Worm (Caenorhabditis elegans): ENCODE data around the gene mrps-18.C.

- TF ChIP-seq ama-1 (optimal IDR thresholded peaks at IDR 0.05) (no peak), hmg-4 (GFP tag; optimal IDR thresholded peaks at IDR 0.05) (no peak), sea-1 (GFP tag; conservative IDR thresholded peaks at IDR 0.05) (no peak)
These were observed 29.4 kb upstream of the mrps-18.C start for ce11 chrII:6706552-6707091.

All from whole organism, early embryonic.